Fruit fly (Drosophila melanogaster): ENCODE results near the gene CycC.

Gene CycC

dm6 chr3R:14890064-14890709, at the start of gene CycC, which contains the start of gene UQCR-C1:
Gene CycC (minus strand): TSS chr3R:14890205.
Gene UQCR-C1 (plus strand): TSS chr3R:14890231.
- TF ChIP-seq spab (GFP tag; optimal IDR thresholded peaks at IDR 0.05) (no peak), vri (GFP tag; optimal IDR thresholded peaks at IDR 0.05) (peak; percentile 80)

DNA sequence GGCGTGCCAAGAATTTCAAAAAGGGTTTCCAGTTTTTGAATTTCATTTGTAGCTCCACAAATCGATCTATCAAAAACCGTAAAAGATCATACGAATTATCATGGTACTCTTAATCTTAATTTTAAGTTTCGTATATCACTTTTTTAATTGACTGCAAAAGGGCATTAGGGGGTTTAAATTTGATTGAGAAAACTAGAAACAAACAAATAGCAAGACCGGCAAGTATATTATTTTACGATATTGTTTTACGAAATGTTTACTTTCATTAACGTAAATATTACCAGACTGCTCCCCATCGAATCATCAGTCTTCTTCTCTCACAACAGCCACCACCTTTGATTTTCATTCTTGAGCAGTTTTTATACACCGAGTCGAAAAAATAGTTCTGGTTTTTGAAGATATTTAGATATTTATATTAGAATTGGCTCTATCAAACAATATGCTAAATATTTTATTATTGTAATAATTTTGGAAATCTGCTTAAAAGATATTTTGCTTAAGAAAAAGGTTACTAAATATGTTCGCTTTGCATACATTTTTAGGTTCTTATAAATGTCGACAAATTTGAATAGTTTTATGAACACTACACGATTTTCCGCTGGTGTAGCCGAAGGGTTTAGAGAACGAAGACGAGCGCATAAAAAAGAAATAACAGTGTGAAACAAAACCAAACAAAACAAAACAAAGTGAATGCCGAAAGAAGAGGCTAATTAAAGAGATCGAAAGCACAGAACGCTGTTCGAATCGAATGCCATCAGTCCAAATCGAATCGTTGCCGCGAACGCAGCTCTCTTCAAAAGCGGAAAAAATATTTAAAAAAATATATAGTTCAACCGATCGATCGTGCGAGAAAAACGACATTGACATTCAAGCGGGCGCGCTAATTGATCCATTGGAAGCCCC, 28.2 kb upstream of the CycC start, which contains the start of gene Sdr:
Gene Sdr, plus strand, starts transcription at position 702 of the 903 bp plus-strand sequence.
- peak; percentile 92 for TF ChIP-seq svp (GFP tag)
- no peak for TF ChIP-seq Hr38 (GFP tag; optimal IDR thresholded peaks at IDR 0.05)
- peak; percentile 29 for TF ChIP-seq OdsH (GFP tag; optimal IDR thresholded peaks at IDR 0.05)
- TF ChIP-seq CG1621 (tag; optimal IDR thresholded peaks at IDR 0.05): no peak
- TF ChIP-seq dsx (GFP tag; optimal IDR thresholded peaks at IDR 0.05; ENCODE audit: poor library complexity, severe bottlenecking): peak; percentile 50
- peak; percentile 29 for TF ChIP-seq Hr39 (GFP tag; optimal IDR thresholded peaks at IDR 0.05)
- TF ChIP-seq CG9139 (GFP tag; optimal IDR thresholded peaks at IDR 0.05): no peak
- TF ChIP-seq CG34406 (GFP tag; optimal IDR thresholded peaks at IDR 0.05): peak; percentile 23
- no peak for TF ChIP-seq CG11294 (GFP tag; IDR thresholded peaks at IDR 0.05)
- peak; percentile 29 for TF ChIP-seq Sox102F (GFP tag; optimal IDR thresholded peaks at IDR 0.05)
- TF ChIP-seq cyc (GFP tag; optimal IDR thresholded peaks at IDR 0.05): peak; percentile 79
- TF ChIP-seq CG10631 (GFP tag; optimal IDR thresholded peaks at IDR 0.05): peak; percentile 25
- no peak for TF ChIP-seq fkh (GFP tag; optimal IDR thresholded peaks at IDR 0.05)
- TF ChIP-seq Eip75B (GFP tag; optimal IDR thresholded peaks at IDR 0.05): peak; percentile 56
- no peak; the same call in 1 of the 3 replicates for TF ChIP-seq CG6163 (GFP tag; IDR thresholded peaks at IDR 0.05)
- peak; percentile 35 for TF ChIP-seq vri (GFP tag; optimal IDR thresholded peaks at IDR 0.05)
- peak; percentile 86 for TF ChIP-seq CG3032 (tag; optimal IDR thresholded peaks at IDR 0.05)
- TF ChIP-seq CG10669 (GFP tag; optimal IDR thresholded peaks at IDR 0.05): peak; percentile 61
- no peak for TF ChIP-seq Lpt (GFP tag; optimal IDR thresholded peaks at IDR 0.05)
- TF ChIP-seq topi (GFP tag; optimal IDR thresholded peaks at IDR 0.05): peak; percentile 73
- TF ChIP-seq CG3919 (GFP tag; optimal IDR thresholded peaks at IDR 0.05): peak; percentile 42
- no peak for TF ChIP-seq CG6792 (GFP tag; optimal IDR thresholded peaks at IDR 0.05)
- TF ChIP-seq CG15336 (GFP tag; IDR thresholded peaks at IDR 0.05): 0 out of 2 replicates have a peak, but pooled peaks have one; percentile 9
- TF ChIP-seq Ets21C (GFP tag; optimal IDR thresholded peaks at IDR 0.05): peak; percentile 15
- TF ChIP-seq eg (GFP tag; IDR thresholded peaks at IDR 0.05): peak; percentile 61; the same call in 2 of the 3 replicates
- TF ChIP-seq Ets96B (tag; optimal IDR thresholded peaks at IDR 0.05): peak; percentile 55
- TF ChIP-seq CG16779 (tag; optimal IDR thresholded peaks at IDR 0.05): no peak
- peak; percentile 34 for TF ChIP-seq achi (GFP tag; optimal IDR thresholded peaks at IDR 0.05)
- TF ChIP-seq acj6 (GFP tag; optimal IDR thresholded peaks at IDR 0.05): peak; percentile 2
- peak; percentile 50 for TF ChIP-seq Blimp-1 (GFP tag; optimal IDR thresholded peaks at IDR 0.05)
- TF ChIP-seq spab (GFP tag; optimal IDR thresholded peaks at IDR 0.05): peak; percentile 11
- TF ChIP-seq CG11902 (GFP tag; optimal IDR thresholded peaks at IDR 0.05): peak; percentile 58
- TF ChIP-seq CG32006 (GFP tag; optimal IDR thresholded peaks at IDR 0.05): peak; percentile 13
- TF ChIP-seq fd59A (GFP tag; optimal IDR thresholded peaks at IDR 0.05): peak; percentile 30
- TF ChIP-seq lz (GFP tag; optimal IDR thresholded peaks at IDR 0.05): peak; percentile 48
- peak; percentile 31 for TF ChIP-seq Sox14 (GFP tag; optimal IDR thresholded peaks at IDR 0.05)
- TF ChIP-seq CG7368 (GFP tag; optimal IDR thresholded peaks at IDR 0.05): no peak
- TF ChIP-seq esn (GFP tag; optimal IDR thresholded peaks at IDR 0.05): peak; percentile 53
- no peak for TF ChIP-seq fd85E (GFP tag; optimal IDR thresholded peaks at IDR 0.05)
- TF ChIP-seq salr (GFP tag; optimal IDR thresholded peaks at IDR 0.05): peak in 1 of 2 experiments; percentile 32
- TF ChIP-seq CG31627 (GFP tag; optimal IDR thresholded peaks at IDR 0.05): peak; percentile 15
- peak; percentile 30 to 54 for TF ChIP-seq ss (GFP tag; optimal IDR thresholded peaks at IDR 0.05)
- no peak for TF ChIP-seq dac (GFP tag; optimal IDR thresholded peaks at IDR 0.05)
- peak; percentile 16 for TF ChIP-seq Hr4 (GFP tag; optimal IDR thresholded peaks at IDR 0.05)
- no peak for TF ChIP-seq CG4318 (GFP tag; optimal IDR thresholded peaks at IDR 0.05)
- no peak for TF ChIP-seq CG6854 (GFP tag; optimal IDR thresholded peaks at IDR 0.05)

Data from whole organism, prepupa.